Worm (Caenorhabditis elegans): Measurements from ENCODE around the gene icd-1.
A peak's percentile ranks its signal among the peaks of the same experiment; 100 is the strongest.

The icd-1 gene

DNA sequence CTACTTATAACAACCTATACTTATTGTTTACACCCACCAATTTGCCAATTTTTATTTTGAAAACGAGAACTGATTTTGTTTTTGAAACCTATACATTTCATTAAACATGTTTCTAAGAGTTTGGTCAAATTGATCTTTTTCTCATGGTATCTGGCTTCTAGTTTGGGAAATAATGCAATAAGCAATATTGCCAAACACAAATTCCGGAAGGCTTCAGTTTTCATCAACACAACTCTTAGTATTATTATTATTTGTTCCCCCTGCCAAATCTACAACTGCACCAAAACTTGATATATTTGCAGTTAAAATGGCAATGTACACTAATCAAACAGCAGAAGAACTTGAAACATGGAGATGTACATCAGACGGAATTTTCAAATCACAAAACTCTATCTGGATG lies 19.7 kb downstream of the icd-1 start, which contains the start of gene sra-27:
sra-27 (plus strand) TSS at position 301 of the 400 bp plus-strand sequence.
- TF ChIP-seq mel-28 (tag; optimal IDR thresholded peaks at IDR 0.05; ENCODE audit: borderline replicate concordance) (no peak), nhr-27 (tag; optimal IDR thresholded peaks at IDR 0.05) (no peak), bed-1 (GFP tag; IDR thresholded peaks at IDR 0.05) (no peak), sdz-38 (tag; optimal IDR thresholded peaks at IDR 0.05) (no peak), lsy-27 (tag; optimal IDR thresholded peaks at IDR 0.05; ENCODE audit: borderline replicate concordance, insufficient read depth) (no peak), efl-1 (GFP tag; optimal IDR thresholded peaks at IDR 0.05) (no peak), attf-6 (GFP tag; IDR thresholded peaks at IDR 0.05) (no peak), snpc-1.3 (tag; optimal IDR thresholded peaks at IDR 0.05; ENCODE audit: insufficient read depth) (no peak), Y53G8AR.9 (GFP tag; conservative IDR thresholded peaks at IDR 0.05) (no peak)

ce11 chrII:6566628-6567180 lies 21.8 kb downstream of the icd-1 start, which contains the start of the genes F18C5.5 and F18C5.9:
TSS of gene F18C5.5 (minus strand) at chrII:6566728.
TSS of gene F18C5.9 (plus strand) at chrII:6567130.
- TF ChIP-seq F49E8.2 (tag; optimal IDR thresholded peaks at IDR 0.05; ENCODE audit: insufficient read depth) (no peak), let-607 (tag; optimal IDR thresholded peaks at IDR 0.05) (no peak), egl-44 (GFP tag; IDR thresholded peaks at IDR 0.05) (no peak), snpc-3.4 (tag; optimal IDR thresholded peaks at IDR 0.05) (no peak), ceh-79 (tag; optimal IDR thresholded peaks at IDR 0.05) (no peak), hsf-1 (GFP tag; IDR thresholded peaks at IDR 0.05) (no peak), snpc-1.1 (tag; optimal IDR thresholded peaks at IDR 0.05; ENCODE audit: insufficient read depth) (no peak), pbrm-1 (GFP tag; IDR thresholded peaks at IDR 0.05) (no peak), cebp-1 (GFP tag; IDR thresholded peaks at IDR 0.05) (no peak), cebp-1 (tag; optimal IDR thresholded peaks at IDR 0.05) (no peak), tbx-9 (tag; optimal IDR thresholded peaks at IDR 0.05; ENCODE audit: borderline replicate concordance) (no peak), zim-3 (tag; optimal IDR thresholded peaks at IDR 0.05) (no peak), ceh-27 (GFP tag; optimal IDR thresholded peaks at IDR 0.05) (no peak), mxl-1 (tag; optimal IDR thresholded peaks at IDR 0.05) (no peak), B0019.2 (GFP tag; conservative IDR thresholded peaks at IDR 0.05) (no peak), gei-17 (GFP tag; optimal IDR thresholded peaks at IDR 0.05) (no peak)

ce11 chrII:6565077-6565476 lies 23.4 kb downstream of the icd-1 start, which contains the start of gene mpz-3:
TSS of gene mpz-3 (minus strand) at chrII:6565396.
- TF ChIP-seq Y53G8AR.9 (GFP tag; conservative IDR thresholded peaks at IDR 0.05), result no peak
- TF ChIP-seq hmg-1.2 (GFP tag; IDR thresholded peaks at IDR 0.05), result peak; percentile 70
- no peak for TF ChIP-seq snpc-1.1 (tag; optimal IDR thresholded peaks at IDR 0.05; ENCODE audit: insufficient read depth)
- no peak for TF ChIP-seq ekl-4 (GFP tag; IDR thresholded peaks at IDR 0.05)
- no peak for TF ChIP-seq bed-2 (GFP tag; IDR thresholded peaks at IDR 0.05)
- TF ChIP-seq sdz-38 (tag; optimal IDR thresholded peaks at IDR 0.05), result no peak
- no peak for TF ChIP-seq mel-28 (tag; optimal IDR thresholded peaks at IDR 0.05; ENCODE audit: borderline replicate concordance)
- TF ChIP-seq hmg-20 (GFP tag; IDR thresholded peaks at IDR 0.05), result no peak
- TF ChIP-seq madf-8 (GFP tag; conservative IDR thresholded peaks at IDR 0.05), result peak; percentile 20; the same call in 1 of the 2 replicates
- TF ChIP-seq rpc-1 (optimal IDR thresholded peaks at IDR 0.05), result peak; percentile 55
- peak; percentile 80 for TF ChIP-seq rpc-1 (tag; optimal IDR thresholded peaks at IDR 0.05)
- peak; percentile 10 for TF ChIP-seq T07F8.4 (tag; optimal IDR thresholded peaks at IDR 0.05)
- no peak for TF ChIP-seq sptf-2 (GFP tag; optimal IDR thresholded peaks at IDR 0.05)
- no peak for TF ChIP-seq madf-3 (GFP tag; IDR thresholded peaks at IDR 0.05)
- peak; percentile 31 for TF ChIP-seq nhr-90 (tag; optimal IDR thresholded peaks at IDR 0.05)
- no peak for TF ChIP-seq Y95B8A.8 (GFP tag; IDR thresholded peaks at IDR 0.05)
- peak; percentile 64 for TF ChIP-seq die-1 (tag; optimal IDR thresholded peaks at IDR 0.05)
- no peak for TF ChIP-seq mes-4 (tag; optimal IDR thresholded peaks at IDR 0.05)
- no peak for TF ChIP-seq dox-1 (GFP tag; IDR thresholded peaks at IDR 0.05)
- no peak for TF ChIP-seq B0336.3 (GFP tag; IDR thresholded peaks at IDR 0.05)
- no peak for TF ChIP-seq ama-1 (optimal IDR thresholded peaks at IDR 0.05)
- peak in 1 of 2 experiments; percentile 8 for TF ChIP-seq ama-1 (GFP tag; optimal IDR thresholded peaks at IDR 0.05)
- no peak for TF ChIP-seq tbx-9 (tag; optimal IDR thresholded peaks at IDR 0.05; ENCODE audit: borderline replicate concordance)
- TF ChIP-seq Y79H2A.3 (GFP tag; conservative IDR thresholded peaks at IDR 0.05), result peak; percentile 41; the same call in 1 of the 2 replicates
- TF ChIP-seq bed-1 (GFP tag; IDR thresholded peaks at IDR 0.05), result no peak
- no peak for TF ChIP-seq K12H6.12 (tag; optimal IDR thresholded peaks at IDR 0.05)
